Fruit fly (Drosophila melanogaster) S2 (cell line): ENCODE results near the gene Trmt6.

Source experiments
- CG8478 ChIP-seq: fragments of >200 bp; optimal IDR thresholded peaks from 2 replicates; lab custom pipeline; 2018
- CTCF ChIP-seq, 2 experiments: fragments of >200 bp; optimal IDR thresholded peaks; 2 replicates each; lab custom pipeline; 2018

DNA sequence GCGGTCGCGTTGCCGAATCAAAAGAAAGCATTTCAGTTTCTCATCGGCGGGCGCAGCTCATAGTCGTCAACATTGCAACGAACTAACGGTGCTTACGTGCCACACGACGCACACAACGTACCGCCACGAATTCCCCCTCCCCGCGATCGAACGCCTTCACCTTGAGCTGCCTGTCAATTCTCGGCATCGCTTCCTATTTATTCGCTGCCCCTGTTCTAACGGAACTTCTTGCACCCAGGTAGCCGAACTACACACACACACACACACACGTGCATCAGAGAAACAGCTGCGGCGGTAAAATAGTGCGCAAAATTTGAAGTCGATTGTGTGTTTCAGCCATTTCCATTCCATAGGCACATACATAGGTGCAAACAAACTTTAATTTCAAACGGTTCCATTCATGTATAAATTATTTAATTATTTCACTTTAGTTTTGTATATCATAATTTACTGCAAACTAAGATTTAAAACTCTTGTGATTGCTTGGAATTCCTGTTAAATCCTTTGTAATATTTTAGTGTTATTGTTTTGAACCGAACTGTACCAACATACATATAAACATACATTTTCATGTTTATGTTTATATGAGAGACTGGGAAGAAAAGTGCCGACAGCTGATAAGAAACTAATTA lies 49.4 kb upstream of the Trmt6 start:
- TF ChIP-seq CG8478 (lab: Kevin White, UChicago) = no peak
- no peak for TF ChIP-seq CTCF (optimal IDR thresholded peaks at IDR 0.05; lab: Kevin White, UChicago)
